Worm (Caenorhabditis elegans) whole organism, L3 larva: ENCODE measurements around the gene egl-23.

Source experiments
- ZK546.5 ChIP-seq: sonication (generic microtip); optimal IDR thresholded peaks from 2 replicates; lab custom pipeline; 2017; ENCODE audit warnings: missing biosample characterization, missing genetic modification characterization
- aly-2 ChIP-seq: fragments of 150-350 bp; optimal IDR thresholded peaks from 2 replicates; lab custom pipeline; 2014; ENCODE audit warnings: missing biosample characterization, missing genetic modification characterization
- ama-1 ChIP-seq: fragments of 150-350 bp; optimal IDR thresholded peaks from 2 replicates; lab custom pipeline; 2018
- ceh-16 ChIP-seq: sonication (generic microtip); optimal IDR thresholded peaks from 2 replicates; lab custom pipeline; 2017; ENCODE audit warnings: missing biosample characterization, missing genetic modification characterization
- ceh-28 ChIP-seq: fragments of 150-350 bp; optimal IDR thresholded peaks from 2 replicates; lab custom pipeline; 2014; ENCODE audit warnings: missing biosample characterization, missing genetic modification reagents, missing genetic modification characterization
- ceh-82 ChIP-seq: fragments of 150-350 bp; optimal IDR thresholded peaks from 2 replicates; lab custom pipeline; 2014; ENCODE audit warnings: missing biosample characterization, missing genetic modification characterization
- ceh-9 ChIP-seq: sonication (generic microtip); optimal IDR thresholded peaks from 2 replicates; lab custom pipeline; 2018; ENCODE audit warnings: missing biosample characterization, missing genetic modification characterization
- daf-12 ChIP-seq: fragments of 150-350 bp; optimal IDR thresholded peaks from 2 replicates; lab custom pipeline; 2014; ENCODE audit warnings: missing biosample characterization, missing genetic modification reagents, missing genetic modification characterization
- egl-27 ChIP-seq: sonication (generic microtip); optimal IDR thresholded peaks from 4 replicates; lab custom pipeline; 2017; ENCODE audit warnings: missing biosample characterization, missing genetic modification reagents, missing genetic modification characterization
- egl-5 ChIP-seq: fragments of 150-350 bp; optimal IDR thresholded peaks from 2 replicates; lab custom pipeline; 2017; ENCODE audit warnings: missing biosample characterization, missing genetic modification reagents, missing genetic modification characterization, inconsistent platforms
- elt-1 ChIP-seq: fragments of 150-350 bp; optimal IDR thresholded peaks from 2 replicates; lab custom pipeline; 2014; ENCODE audit warnings: missing biosample characterization, missing genetic modification characterization
- elt-2 ChIP-seq: sonication (generic microtip); optimal IDR thresholded peaks from 2 replicates; lab custom pipeline; 2016; ENCODE audit warnings: missing genetic modification reagents, mild to moderate bottlenecking, missing genetic modification characterization, missing compliant biosample characterization
- eor-1 ChIP-seq, 2 experiments: fragments of 150-350 bp; optimal IDR thresholded peaks; 2 replicates each; lab custom pipeline; 2014 to 2018; ENCODE audit warnings: missing biosample characterization in 2 of 2, missing genetic modification characterization in 2 of 2
- fkh-10 ChIP-seq: sonication (generic microtip); optimal IDR thresholded peaks from 2 replicates; lab custom pipeline; 2017; ENCODE audit warnings: missing biosample characterization, missing genetic modification reagents, missing genetic modification characterization
- fos-1 ChIP-seq: fragments of 150-350 bp; optimal IDR thresholded peaks from 2 replicates; lab custom pipeline; 2014; ENCODE audit warnings: missing biosample characterization, missing genetic modification characterization
- hmg-11 ChIP-seq: sonication (generic microtip); optimal IDR thresholded peaks from 2 replicates; lab custom pipeline; 2016; ENCODE audit warnings: missing genetic modification characterization, missing compliant biosample characterization
- jun-1 ChIP-seq: fragments of 150-350 bp; optimal IDR thresholded peaks from 2 replicates; lab custom pipeline; 2014; ENCODE audit warnings: missing biosample characterization, missing genetic modification reagents, missing genetic modification characterization
- lin-15B ChIP-seq: fragments of 150-350 bp; optimal IDR thresholded peaks from 2 replicates; lab custom pipeline; 2014; ENCODE audit warnings: missing biosample characterization, missing genetic modification characterization
- lin-39 ChIP-seq: fragments of 150-350 bp; optimal IDR thresholded peaks from 2 replicates; lab custom pipeline; 2018; ENCODE audit warnings: missing biosample characterization, missing genetic modification reagents, missing genetic modification characterization
- lsy-12 ChIP-seq: sonication (generic microtip); optimal IDR thresholded peaks from 2 replicates; lab custom pipeline; 2016; ENCODE audit warnings: mild to moderate bottlenecking, missing genetic modification characterization, missing compliant biosample characterization
- mml-1 ChIP-seq: fragments of 150-350 bp; sonication (generic microtip); optimal IDR thresholded peaks from 3 replicates; lab custom pipeline; 2014; ENCODE audit warnings: missing biosample characterization, missing genetic modification characterization
- nfya-1 ChIP-seq: sonication (generic microtip); optimal IDR thresholded peaks from 2 replicates; lab custom pipeline; 2017; ENCODE audit warnings: missing genetic modification characterization, mild to moderate bottlenecking, missing compliant biosample characterization, antibody characterized with exemption, moderate library complexity; ENCODE audit not compliant: insufficient read depth
- nhr-12 ChIP-seq: fragments of 150-350 bp; optimal IDR thresholded peaks from 2 replicates; lab custom pipeline; 2014; ENCODE audit warnings: missing biosample characterization, missing genetic modification characterization
- nhr-23 ChIP-seq: fragments of 150-350 bp; optimal IDR thresholded peaks from 2 replicates; lab custom pipeline; 2014; ENCODE audit warnings: missing biosample characterization, missing genetic modification reagents, missing genetic modification characterization
- nhr-237 ChIP-seq: fragments of 150-350 bp; optimal IDR thresholded peaks from 2 replicates; lab custom pipeline; 2014; ENCODE audit warnings: missing biosample characterization, missing genetic modification characterization
- nhr-25 ChIP-seq: sonication (generic microtip); optimal IDR thresholded peaks from 2 replicates; lab custom pipeline; 2017; ENCODE audit warnings: missing biosample characterization, missing genetic modification characterization
- nhr-28 ChIP-seq: fragments of 150-350 bp; optimal IDR thresholded peaks from 2 replicates; lab custom pipeline; 2014; ENCODE audit warnings: missing biosample characterization, missing genetic modification characterization
- nhr-43 ChIP-seq: sonication (generic microtip); optimal IDR thresholded peaks from 2 replicates; lab custom pipeline; 2016; ENCODE audit warnings: mild to moderate bottlenecking, missing genetic modification characterization, missing compliant biosample characterization; ENCODE audit not compliant: poor library complexity, severe bottlenecking
- nhr-76 ChIP-seq: fragments of 150-350 bp; sonication (generic microtip); optimal IDR thresholded peaks from 5 replicates; lab custom pipeline; 2014; ENCODE audit warnings: missing biosample characterization, missing genetic modification characterization
- pha-4 ChIP-seq: fragments of 150-350 bp; optimal IDR thresholded peaks from 2 replicates; lab custom pipeline; 2014; ENCODE audit warnings: missing biosample characterization, missing genetic modification reagents, missing genetic modification characterization
- pqm-1 ChIP-seq: fragments of 150-350 bp; optimal IDR thresholded peaks from 2 replicates; lab custom pipeline; 2017; ENCODE audit warnings: missing biosample characterization, missing genetic modification characterization, inconsistent platforms
- sea-2 ChIP-seq: fragments of 150-350 bp; sonication (generic microtip); optimal IDR thresholded peaks from 4 replicates; lab custom pipeline; 2014; ENCODE audit warnings: missing biosample characterization, missing genetic modification reagents, missing genetic modification characterization
- skn-1 ChIP-seq: fragments of 150-350 bp; optimal IDR thresholded peaks from 2 replicates; lab custom pipeline; 2014; ENCODE audit warnings: missing biosample characterization, missing genetic modification characterization
- snpc-4 ChIP-seq: fragments of 150-350 bp; optimal IDR thresholded peaks from 2 replicates; lab custom pipeline; 2014; ENCODE audit warnings: missing biosample characterization, missing genetic modification characterization
- tbx-2 ChIP-seq: sonication (generic microtip); optimal IDR thresholded peaks from 2 replicates; lab custom pipeline; 2016; ENCODE audit warnings: mild to moderate bottlenecking, missing genetic modification characterization, missing compliant biosample characterization
- unc-39 ChIP-seq: sonication (generic microtip); optimal IDR thresholded peaks from 4 replicates; lab custom pipeline; 2017; ENCODE audit warnings: missing biosample characterization, missing genetic modification characterization
- unc-62 ChIP-seq: fragments of 150-350 bp; sonication (generic microtip); optimal IDR thresholded peaks from 4 replicates; lab custom pipeline; 2014; ENCODE audit warnings: missing biosample characterization, missing genetic modification reagents, missing genetic modification characterization
- zag-1 ChIP-seq: fragments of 150-350 bp; optimal IDR thresholded peaks from 2 replicates; lab custom pipeline; 2014; ENCODE audit warnings: missing biosample characterization, missing genetic modification characterization
- ztf-4 ChIP-seq: fragments of 150-350 bp; optimal IDR thresholded peaks from 2 replicates; lab custom pipeline; 2014; ENCODE audit warnings: missing biosample characterization, missing genetic modification characterization

The egl-23 gene

DNA sequence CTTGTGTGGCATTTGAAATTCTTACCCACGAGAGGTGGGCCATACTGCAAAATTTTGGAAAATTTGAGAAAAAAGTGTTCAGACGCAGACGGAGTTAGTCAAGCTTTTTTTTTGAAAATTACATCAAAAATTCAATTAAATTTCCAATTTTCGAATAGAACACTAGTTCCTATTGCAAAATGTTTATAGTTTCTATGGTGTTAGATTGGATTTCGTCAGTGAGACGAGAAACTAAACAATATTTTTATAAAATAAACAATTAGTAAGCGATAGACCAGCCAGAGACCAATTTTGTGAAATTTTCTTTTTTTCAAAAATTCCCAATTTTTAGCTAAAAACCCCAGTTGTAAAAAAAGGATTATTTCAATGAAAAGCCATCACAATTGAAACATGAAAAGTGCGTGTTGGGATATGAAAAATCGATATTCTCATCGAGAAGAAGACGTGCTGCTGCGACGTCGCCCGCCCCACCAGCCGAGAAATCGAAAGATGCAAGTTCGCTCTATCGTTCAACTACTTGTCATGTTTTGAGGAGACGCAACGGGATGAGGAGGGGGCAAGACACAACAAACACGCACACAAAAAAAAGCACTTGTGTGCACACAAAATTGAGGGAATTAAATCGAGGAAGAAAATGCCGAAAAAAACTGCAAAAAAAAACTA, 9.0 kb upstream of the egl-23 start, which contains the start of gene dnbp-1:
Gene dnbp-1, minus strand, starts transcription at position 51 of the 663 bp plus-strand sequence.
- peak; percentile 78 for TF ChIP-seq egl-5 (tag; lab: Kevin White, UChicago)
- no peak for TF ChIP-seq mml-1 (tag; lab: Kevin White, UChicago)
- TF ChIP-seq nhr-12 (tag; lab: Kevin White, UChicago), result no peak
- peak; percentile 30 for TF ChIP-seq nhr-25 (tag; lab: Kevin White, UChicago)
- TF ChIP-seq sea-2, result peak; percentile 48
- TF ChIP-seq elt-2 (tag; lab: Kevin White, UChicago), result peak; percentile 55
- peak; percentile 80 for TF ChIP-seq lin-39 (tag; lab: Kevin White, UChicago)
- peak; percentile 86 for TF ChIP-seq pha-4 (tag; lab: Kevin White, UChicago)
- TF ChIP-seq ceh-28 (tag; lab: Kevin White, UChicago), result peak; percentile 76
- TF ChIP-seq skn-1 (tag; lab: Kevin White, UChicago), result peak; percentile 5
- no peak for TF ChIP-seq elt-1 (tag; lab: Kevin White, UChicago)
- no peak for TF ChIP-seq nhr-76 (tag; lab: Kevin White, UChicago)
- TF ChIP-seq fkh-10, result peak; percentile 63
- TF ChIP-seq lsy-12 (tag; lab: Kevin White, UChicago), result no peak
- TF ChIP-seq lin-15B (tag; lab: Kevin White, UChicago), result peak; percentile 90
- TF ChIP-seq snpc-4 (tag; lab: Kevin White, UChicago), result peak; percentile 87
- no peak for TF ChIP-seq nhr-43
- no peak for TF ChIP-seq ama-1
- TF ChIP-seq hmg-11 (tag; lab: Kevin White, UChicago), result peak; percentile 75
- TF ChIP-seq nfya-1 (tag; lab: Kevin White, UChicago), result peak; percentile 86

DNA sequence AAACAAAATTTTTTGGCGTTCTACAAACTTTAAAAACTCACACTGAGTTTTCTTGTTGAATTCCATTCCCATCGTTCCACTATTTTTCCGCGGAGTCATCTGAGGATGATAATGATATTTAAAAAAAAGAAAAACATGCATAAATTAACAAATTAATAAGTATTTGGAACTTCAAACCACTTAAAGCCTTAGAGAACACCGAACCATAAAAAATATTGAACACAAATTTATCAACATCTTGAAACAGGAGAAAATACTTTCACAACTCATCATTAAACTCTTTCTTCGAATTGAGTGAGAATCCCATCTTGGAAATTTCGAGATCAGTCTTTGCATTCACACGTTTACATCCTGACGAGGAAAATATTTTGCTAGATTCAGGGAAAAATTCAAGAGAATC, 6.5 kb upstream of the egl-23 start, which contains the start of gene gei-18:
Gene gei-18, minus strand, starts transcription at position 101 of the 400 bp plus-strand sequence.
- TF ChIP-seq nhr-23 (tag; lab: Kevin White, UChicago) (no peak), aly-2 (tag; lab: Kevin White, UChicago) (no peak), snpc-4 (tag; lab: Kevin White, UChicago) (no peak), elt-1 (tag; lab: Kevin White, UChicago) (no peak), jun-1 (tag; lab: Kevin White, UChicago) (no peak), ama-1 (no peak), unc-39 (tag; lab: Kevin White, UChicago) (no peak), lin-15B (tag; lab: Kevin White, UChicago) (no peak), pqm-1 (tag; lab: Kevin White, UChicago) (no peak), mml-1 (tag; lab: Kevin White, UChicago) (no peak), tbx-2 (no peak), lin-39 (tag; lab: Kevin White, UChicago) (no peak), egl-5 (tag; lab: Kevin White, UChicago) (no peak), zag-1 (tag; lab: Kevin White, UChicago) (no peak), ceh-82 (tag; lab: Kevin White, UChicago) (no peak), nhr-25 (tag; lab: Kevin White, UChicago) (no peak), daf-12 (no peak)
- TF ChIP-seq, all 47 proteins: peak for 0

DNA sequence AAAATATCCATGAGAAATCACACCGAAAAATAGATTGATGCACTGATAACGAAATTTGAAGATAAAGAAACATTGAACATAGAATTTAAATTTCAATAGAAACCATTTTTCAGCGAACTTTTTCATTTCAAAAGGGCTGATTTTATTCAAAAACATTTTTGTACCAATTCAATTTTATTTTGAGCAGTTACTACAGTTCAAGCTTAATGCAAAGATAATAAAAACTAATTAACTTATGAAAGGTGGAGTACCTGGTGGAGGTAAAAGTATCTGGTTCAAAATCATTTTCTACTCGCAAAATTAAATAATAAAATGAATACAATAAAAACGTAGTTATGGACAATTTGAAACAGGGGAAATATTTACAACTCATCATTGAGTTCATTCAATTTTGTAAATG, 4.8 kb upstream of the egl-23 start, which contains the start of gene tor-2:
Gene tor-2, minus strand, starts transcription at position 101 of the 400 bp plus-strand sequence.
- TF ChIP-seq elt-1 (tag; lab: Kevin White, UChicago), result no peak
- TF ChIP-seq unc-39 (tag; lab: Kevin White, UChicago), result no peak
- TF ChIP-seq zag-1 (tag; lab: Kevin White, UChicago), result no peak
- TF ChIP-seq nhr-23 (tag; lab: Kevin White, UChicago), result no peak
- TF ChIP-seq eor-1 (tag; optimal IDR thresholded peaks at IDR 0.05; lab: Kevin White, UChicago), result no peak
- no peak for TF ChIP-seq nhr-237 (tag; lab: Kevin White, UChicago)
- TF ChIP-seq pqm-1 (tag; lab: Kevin White, UChicago), result no peak
- no peak for TF ChIP-seq ceh-16 (tag; lab: Kevin White, UChicago)
- no peak for TF ChIP-seq fos-1
- no peak for TF ChIP-seq unc-62 (GFP tag; lab: Kevin White, UChicago)
- TF ChIP-seq elt-2 (tag; lab: Kevin White, UChicago), result no peak
- TF ChIP-seq pha-4 (tag; lab: Kevin White, UChicago), result no peak
- TF ChIP-seq ceh-9 (tag; lab: Kevin White, UChicago), result no peak
- no peak for TF ChIP-seq egl-27
- no peak for TF ChIP-seq nhr-28 (tag; lab: Kevin White, UChicago)
- no peak for TF ChIP-seq nhr-43
- TF ChIP-seq ceh-28 (tag; lab: Kevin White, UChicago), result no peak
- TF ChIP-seq ZK546.5 (tag; lab: Kevin White, UChicago), result no peak
- no peak for TF ChIP-seq ztf-4 (tag; lab: Kevin White, UChicago)
